Worm (Caenorhabditis elegans) whole organism, L4 larva: ENCODE data around the gene K12H4.5.

Source experiments
- Y105C5A.15 ChIP-seq: fragments of 200-800 bp; sonication (Bioruptor generic); IDR thresholded peaks from 2 replicates; pipeline ENCODE4 v1.3.6; 2022; ENCODE audit warnings: missing genetic modification characterization, missing compliant biosample characterization
- aly-2 ChIP-seq: sonication (generic microtip); optimal IDR thresholded peaks from 2 replicates; lab custom pipeline; 2018; ENCODE audit warnings: missing biosample characterization, missing genetic modification characterization
- ctbp-1 ChIP-seq: fragments of 200-800 bp; sonication (Bioruptor generic); IDR thresholded peaks from 2 replicates; pipeline ENCODE4 v1.3.6; 2022; ENCODE audit warnings: missing genetic modification reagents, missing genetic modification characterization, missing compliant biosample characterization
- dmd-6 ChIP-seq: fragments of 200-800 bp; sonication (Bioruptor generic); IDR thresholded peaks from 2 replicates; pipeline ENCODE4 v1.3.6; 2022; ENCODE audit warnings: missing genetic modification reagents, missing genetic modification characterization, missing compliant biosample characterization
- dmd-9 ChIP-seq: fragments of 200-800 bp; sonication (Bioruptor generic); IDR thresholded peaks from 2 replicates; pipeline ENCODE4 v1.3.6; 2022; ENCODE audit warnings: missing genetic modification reagents, missing genetic modification characterization, missing compliant biosample characterization
- lin-13 ChIP-seq: fragments of 150-350 bp; optimal IDR thresholded peaks from 2 replicates; lab custom pipeline; 2014; ENCODE audit warnings: missing biosample characterization, missing genetic modification reagents, missing genetic modification characterization
- lin-15B ChIP-seq: fragments of 150-350 bp; sonication (generic microtip); optimal IDR thresholded peaks from 3 replicates; lab custom pipeline; 2014; ENCODE audit warnings: missing biosample characterization, missing genetic modification characterization
- lin-39 ChIP-seq: fragments of 150-350 bp; optimal IDR thresholded peaks from 2 replicates; lab custom pipeline; 2014; ENCODE audit warnings: missing biosample characterization, missing genetic modification reagents, missing genetic modification characterization
- lsy-2 ChIP-seq, 2 experiments: fragments of 150-350 bp in 1 of 2; sonication (generic microtip) in 1 of 2; optimal IDR thresholded peaks; 2 replicates each; lab custom pipeline; 2014 to 2017; ENCODE audit warnings: missing biosample characterization in 2 of 2, missing genetic modification characterization in 2 of 2
- mep-1 ChIP-seq: fragments of 150-350 bp; sonication (generic microtip); optimal IDR thresholded peaks from 3 replicates; lab custom pipeline; 2014; ENCODE audit warnings: missing biosample characterization, missing genetic modification characterization
- nhr-41 ChIP-seq: fragments of 200-800 bp; sonication (Bioruptor generic); IDR thresholded peaks from 2 replicates; pipeline ENCODE4 v1.3.6; 2022; ENCODE audit warnings: missing genetic modification reagents, missing genetic modification characterization, missing compliant biosample characterization
- unc-39 ChIP-seq: sonication (generic microtip); optimal IDR thresholded peaks from 2 replicates; lab custom pipeline; 2017; ENCODE audit warnings: missing biosample characterization, missing genetic modification characterization

ce11 chrIII:8030963-8031362 lies 13.3 kb upstream of the K12H4.5 start, which contains the start of gene F44B9.9:
- no peak for TF ChIP-seq dmd-9 (GFP tag; lab: Robert Waterston, UW)
- no peak for TF ChIP-seq lin-15B (tag; lab: Kevin White, UChicago)
- no peak for TF ChIP-seq aly-2
- TF ChIP-seq lsy-2 (tag; optimal IDR thresholded peaks at IDR 0.05; lab: Kevin White, UChicago) = no peak
- TF ChIP-seq nhr-41 (GFP tag; lab: Robert Waterston, UW) = no peak
- no peak for TF ChIP-seq ctbp-1 (GFP tag; lab: Robert Waterston, UW)
- TF ChIP-seq dmd-6 (GFP tag; lab: Robert Waterston, UW) = no peak
- no peak for TF ChIP-seq unc-39 (tag; lab: Kevin White, UChicago)
- no peak for TF ChIP-seq Y105C5A.15 (GFP tag; lab: Robert Waterston, UW)
- no peak for TF ChIP-seq lin-13 (GFP tag; lab: Kevin White, UChicago)
- no peak for TF ChIP-seq mep-1 (tag; lab: Kevin White, UChicago)
- TF ChIP-seq lin-39 = no peak
